Worm (Caenorhabditis elegans) whole organism, L4/young adult: ENCODE measurements around the gene lst-4.

Source experiments
- dao-5 ChIP-seq: sonication (generic microtip); optimal IDR thresholded peaks from 2 replicates; lab custom pipeline; 2016; ENCODE audit warnings: missing genotype, missing genetic modification characterization, moderate library complexity, missing compliant biosample characterization
- him-1 ChIP-seq: sonication (generic microtip); optimal IDR thresholded peaks from 2 replicates; lab custom pipeline; 2016; ENCODE audit warnings: missing genotype, missing genetic modification reagents, missing genetic modification characterization, missing compliant biosample characterization

DNA sequence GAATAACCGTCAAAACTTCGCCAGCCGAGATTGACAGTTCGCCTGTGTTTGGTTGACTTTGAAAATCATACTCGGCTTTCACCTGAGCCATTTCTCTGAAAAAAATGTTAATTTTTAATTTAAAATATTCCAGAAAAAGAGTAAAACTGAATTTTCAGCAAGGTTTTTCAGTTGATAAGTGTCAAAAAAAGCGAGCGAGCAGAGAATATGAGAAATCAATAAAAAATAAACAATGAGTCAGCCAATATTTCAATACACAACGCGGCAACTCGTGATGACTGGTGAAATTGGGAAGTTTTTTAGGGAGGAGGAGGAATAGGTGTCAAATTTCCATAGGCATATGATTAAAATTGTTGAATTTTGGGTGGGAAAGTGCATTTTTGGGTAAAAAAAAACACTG is at the start of gene lst-4:
- no peak for TF ChIP-seq him-1 (tag; lab: Kevin White, UChicago)
- no peak for TF ChIP-seq dao-5 (tag; lab: Kevin White, UChicago)
